Fruit fly (Drosophila melanogaster) whole organism, embryonic: ENCODE measurements around the gene Arl8.

Source experiments
- Antp ChIP-seq: fragments of 200-800 bp; sonication (Bioruptor generic); optimal IDR thresholded peaks from 3 replicates; lab custom pipeline; 2016; ENCODE audit warnings: missing biosample characterization, missing genetic modification characterization
- Bgb ChIP-seq: fragments of 200-800 bp; sonication (Bioruptor generic); IDR thresholded peaks from 2 replicates; pipeline ENCODE4 v1.3.6; 2022; ENCODE audit warnings: missing biosample characterization, missing genetic modification characterization; ENCODE audit not compliant: partially characterized antibody
- Bteb2 ChIP-seq: fragments of 200-800 bp; sonication (Bioruptor generic); optimal IDR thresholded peaks from 2 replicates; lab custom pipeline; 2016; ENCODE audit warnings: missing biosample characterization, missing genetic modification characterization
- CG10274 ChIP-seq: fragments of 200-800 bp; sonication (Bioruptor generic); optimal IDR thresholded peaks from 3 replicates; lab custom pipeline; 2017; ENCODE audit warnings: missing biosample characterization, mild to moderate bottlenecking, missing genetic modification characterization
- CG11247 ChIP-seq: fragments of 200-800 bp; sonication (Bioruptor generic); IDR thresholded peaks from 2 replicates; pipeline ENCODE4 v1.3.6; 2022; ENCODE audit warnings: missing biosample characterization, missing genetic modification characterization
- CG12236 ChIP-seq: fragments of 200-800 bp; sonication (Bioruptor generic); optimal IDR thresholded peaks from 2 replicates; lab custom pipeline; 2016; ENCODE audit warnings: missing biosample characterization, missing genetic modification characterization
- CG14014 ChIP-seq: fragments of 200-800 bp; sonication (Bioruptor generic); IDR thresholded peaks from 2 replicates; pipeline ENCODE4 v1.3.6; 2022; ENCODE audit warnings: missing biosample characterization, missing genetic modification characterization
- CG14667 ChIP-seq: fragments of 200-800 bp; sonication (Bioruptor generic); IDR thresholded peaks from 2 replicates; pipeline ENCODE4 v1.3.6; 2022; ENCODE audit warnings: missing biosample characterization, missing genetic modification characterization
- CG14710 ChIP-seq: fragments of 200-800 bp; sonication (Bioruptor generic); optimal IDR thresholded peaks from 3 replicates; lab custom pipeline; 2019; ENCODE audit warnings: missing biosample characterization, mild to moderate bottlenecking, missing genetic modification characterization, moderate library complexity
- CG14860 ChIP-seq: fragments of 200-800 bp; sonication (Bioruptor generic); IDR thresholded peaks from 3 replicates; pipeline ENCODE4 v1.3.6; 2022; ENCODE audit warnings: missing biosample characterization, missing genetic modification characterization; ENCODE audit not compliant: partially characterized antibody
- CG1529 ChIP-seq: fragments of 200-800 bp; sonication (Bioruptor generic); optimal IDR thresholded peaks from 3 replicates; lab custom pipeline; 2018; ENCODE audit warnings: missing biosample characterization, missing genetic modification characterization
- CG15479 ChIP-seq: fragments of 200-800 bp; sonication (Bioruptor generic); optimal IDR thresholded peaks from 3 replicates; lab custom pipeline; 2019; ENCODE audit warnings: missing biosample characterization, mild to moderate bottlenecking, missing genetic modification characterization, moderate library complexity
- CG1647 ChIP-seq: fragments of 200-800 bp; sonication (Bioruptor generic); optimal IDR thresholded peaks from 3 replicates; lab custom pipeline; 2016; ENCODE audit warnings: missing biosample characterization, missing genetic modification characterization
- CG16813 ChIP-seq: fragments of 200-800 bp; sonication (Bioruptor generic); IDR thresholded peaks from 3 replicates; pipeline ENCODE4 v1.3.6; 2022; ENCODE audit warnings: missing biosample characterization, missing genetic modification characterization; ENCODE audit not compliant: partially characterized antibody
- CG1792 ChIP-seq: fragments of 200-800 bp; sonication (Bioruptor generic); optimal IDR thresholded peaks from 2 replicates; lab custom pipeline; 2016; ENCODE audit warnings: missing biosample characterization, missing genetic modification characterization
- CG3281 ChIP-seq: fragments of 200-800 bp; sonication (Bioruptor generic); optimal IDR thresholded peaks from 3 replicates; lab custom pipeline; 2017; ENCODE audit warnings: missing biosample characterization, mild to moderate bottlenecking, missing genetic modification characterization
- CG7987 ChIP-seq: fragments of 200-800 bp; sonication (Bioruptor generic); optimal IDR thresholded peaks from 2 replicates; lab custom pipeline; 2018; ENCODE audit warnings: missing biosample characterization, mild to moderate bottlenecking, missing genetic modification characterization, moderate library complexity
- CG8089 ChIP-seq: fragments of 200-800 bp; sonication (Bioruptor generic); optimal IDR thresholded peaks from 3 replicates; lab custom pipeline; 2016; ENCODE audit warnings: missing biosample characterization, missing genetic modification characterization
- CG8478 ChIP-seq: fragments of >200 bp; optimal IDR thresholded peaks from 2 replicates; lab custom pipeline; 2018
- CrebB ChIP-seq: fragments of 200-800 bp; sonication (Bioruptor generic); optimal IDR thresholded peaks from 3 replicates; lab custom pipeline; 2018; ENCODE audit warnings: missing biosample characterization, mild to moderate bottlenecking, missing genetic modification characterization
- D19A ChIP-seq: fragments of 200-800 bp; optimal IDR thresholded peaks from 3 replicates; lab custom pipeline; 2019; ENCODE audit warnings: missing biosample characterization, mild to moderate bottlenecking, missing genetic modification characterization, moderate library complexity
- Dref ChIP-seq: fragments of 200-800 bp; sonication (Bioruptor generic); IDR thresholded peaks from 2 replicates; pipeline ENCODE4 v1.3.6; 2022; ENCODE audit warnings: missing biosample characterization, missing genetic modification characterization
- E2f1 ChIP-seq: fragments of 200-800 bp; sonication (Bioruptor generic); IDR thresholded peaks from 2 replicates; pipeline ENCODE4 v1.3.6; 2022; ENCODE audit warnings: missing biosample characterization, missing genetic modification characterization
- Eip74EF ChIP-seq, 2 experiments: fragments of 200-800 bp in 1 of 2; fragments of >200 bp in 1 of 2; sonication (Bioruptor generic) in 1 of 2; optimal IDR thresholded peaks; 2 replicates each; lab custom pipeline; 2017 to 2019; ENCODE audit warnings: missing biosample characterization in 2 of 2, missing genetic modification characterization in 2 of 2, mild to moderate bottlenecking in 1 of 2, moderate library complexity in 1 of 2
- HmgD ChIP-seq: fragments of 200-800 bp; sonication (Bioruptor generic); optimal IDR thresholded peaks from 3 replicates; lab custom pipeline; 2016; ENCODE audit warnings: missing biosample characterization, missing genetic modification characterization
- Hr3 ChIP-seq: fragments of 200-800 bp; sonication (Bioruptor generic); optimal IDR thresholded peaks from 3 replicates; lab custom pipeline; 2016; ENCODE audit warnings: missing biosample characterization, missing genetic modification characterization
- Jarid2 ChIP-seq: fragments of 200-800 bp; sonication (Bioruptor generic); optimal IDR thresholded peaks from 3 replicates; lab custom pipeline; 2017; ENCODE audit warnings: mild to moderate bottlenecking, missing biosample characterization, missing genetic modification reagents, missing genetic modification characterization
- Med ChIP-seq: fragments of 200-800 bp; sonication (Bioruptor generic); peaks from one replicate; lab custom pipeline; 2016; ENCODE audit warnings: missing biosample characterization, missing genetic modification characterization, mild to moderate bottlenecking, inconsistent platforms, moderate library complexity
- NC2α ChIP-seq: fragments of 200-800 bp; sonication (Bioruptor generic); optimal IDR thresholded peaks from 2 replicates; lab custom pipeline; 2016; ENCODE audit warnings: missing biosample characterization, missing genetic modification characterization
- Ptx1 ChIP-seq: fragments of 200-800 bp; sonication (Bioruptor generic); IDR thresholded peaks from 2 replicates; pipeline ENCODE4 v1.3.6; 2022; ENCODE audit warnings: missing biosample characterization, missing genetic modification characterization
- br ChIP-seq: fragments of >200 bp; optimal IDR thresholded peaks from 2 replicates; lab custom pipeline; 2017
- cg ChIP-seq: fragments of 200-800 bp; sonication (Bioruptor generic); optimal IDR thresholded peaks from 3 replicates; lab custom pipeline; 2019; ENCODE audit warnings: missing biosample characterization, mild to moderate bottlenecking, missing genetic modification characterization, moderate library complexity
- chinmo ChIP-seq: fragments of 200-800 bp; sonication (Bioruptor generic); IDR thresholded peaks from 4 replicates; pipeline ENCODE4 v1.3.6; 2022; ENCODE audit warnings: missing biosample characterization, missing genetic modification characterization; ENCODE audit not compliant: partially characterized antibody
- chm ChIP-seq: fragments of 200-800 bp; sonication (Bioruptor generic); IDR thresholded peaks from 2 replicates; pipeline ENCODE4 v1.3.6; 2022; ENCODE audit warnings: missing biosample characterization, missing genetic modification characterization
- cwo ChIP-seq: fragments of 200-800 bp; sonication (Bioruptor generic); optimal IDR thresholded peaks from 3 replicates; lab custom pipeline; 2017; ENCODE audit warnings: missing biosample characterization, missing genetic modification characterization, mild to moderate bottlenecking, moderate library complexity, missing genetic modification reagents
- dmrt11E ChIP-seq: fragments of 200-800 bp; sonication (Bioruptor generic); optimal IDR thresholded peaks from 3 replicates; lab custom pipeline; 2018; ENCODE audit warnings: missing biosample characterization, mild to moderate bottlenecking, missing genetic modification characterization, moderate library complexity
- dmrt99B ChIP-seq: fragments of 200-800 bp; sonication (Bioruptor generic); optimal IDR thresholded peaks from 2 replicates; lab custom pipeline; 2018; ENCODE audit warnings: missing biosample characterization, mild to moderate bottlenecking, missing genetic modification characterization, moderate library complexity
- eve ChIP-seq, 2 experiments: fragments of >200 bp; optimal IDR thresholded peaks; 2 replicates each; lab custom pipeline; 2017; ENCODE audit warnings: missing biosample characterization in 2 of 2, missing genetic modification characterization in 2 of 2
- grau ChIP-seq: fragments of 200-800 bp; optimal IDR thresholded peaks from 3 replicates; lab custom pipeline; 2019; ENCODE audit warnings: missing biosample characterization, mild to moderate bottlenecking, missing genetic modification characterization, moderate library complexity
- grn ChIP-seq: fragments of 200-800 bp; sonication (Bioruptor generic); optimal IDR thresholded peaks from 3 replicates; lab custom pipeline; 2017; ENCODE audit warnings: missing biosample characterization, missing genetic modification characterization
- hbn ChIP-seq: fragments of 200-800 bp; sonication (Bioruptor generic); IDR thresholded peaks from 2 replicates; pipeline ENCODE4 v1.3.6; 2022; ENCODE audit warnings: missing biosample characterization, missing genetic modification characterization; ENCODE audit not compliant: partially characterized antibody
- jing ChIP-seq: fragments of 200-800 bp; sonication (Bioruptor generic); optimal IDR thresholded peaks from 2 replicates; lab custom pipeline; 2018; ENCODE audit warnings: missing biosample characterization, mild to moderate bottlenecking, missing genetic modification characterization
- maf-S ChIP-seq: fragments of 200-800 bp; sonication (Bioruptor generic); optimal IDR thresholded peaks from 2 replicates; lab custom pipeline; 2016; ENCODE audit warnings: missing biosample characterization, missing genetic modification characterization
- mirr ChIP-seq: fragments of 200-800 bp; sonication (Bioruptor generic); optimal IDR thresholded peaks from 3 replicates; lab custom pipeline; 2018; ENCODE audit warnings: missing biosample characterization, mild to moderate bottlenecking, missing genetic modification characterization
- ro ChIP-seq: fragments of 200-800 bp; sonication (Bioruptor generic); IDR thresholded peaks from 2 replicates; pipeline ENCODE4 v1.3.6; 2022; ENCODE audit warnings: missing biosample characterization, missing genetic modification characterization
- schlank ChIP-seq: fragments of 200-800 bp; sonication (Bioruptor generic); optimal IDR thresholded peaks from 2 replicates; lab custom pipeline; 2018; ENCODE audit warnings: missing biosample characterization, mild to moderate bottlenecking, missing genetic modification characterization
- sug ChIP-seq: fragments of 200-800 bp; optimal IDR thresholded peaks from 2 replicates; lab custom pipeline; 2019; ENCODE audit warnings: missing biosample characterization, mild to moderate bottlenecking, missing genetic modification characterization, moderate library complexity
- twi ChIP-seq: fragments of 200-800 bp; optimal IDR thresholded peaks from 2 replicates; lab custom pipeline; 2019; ENCODE audit warnings: missing biosample characterization, mild to moderate bottlenecking, missing genetic modification characterization, moderate library complexity
- zen ChIP-seq: fragments of 200-800 bp; sonication (Bioruptor generic); optimal IDR thresholded peaks from 3 replicates; lab custom pipeline; 2018; ENCODE audit warnings: missing biosample characterization, mild to moderate bottlenecking, missing genetic modification characterization, moderate library complexity

The Arl8 gene

DNA sequence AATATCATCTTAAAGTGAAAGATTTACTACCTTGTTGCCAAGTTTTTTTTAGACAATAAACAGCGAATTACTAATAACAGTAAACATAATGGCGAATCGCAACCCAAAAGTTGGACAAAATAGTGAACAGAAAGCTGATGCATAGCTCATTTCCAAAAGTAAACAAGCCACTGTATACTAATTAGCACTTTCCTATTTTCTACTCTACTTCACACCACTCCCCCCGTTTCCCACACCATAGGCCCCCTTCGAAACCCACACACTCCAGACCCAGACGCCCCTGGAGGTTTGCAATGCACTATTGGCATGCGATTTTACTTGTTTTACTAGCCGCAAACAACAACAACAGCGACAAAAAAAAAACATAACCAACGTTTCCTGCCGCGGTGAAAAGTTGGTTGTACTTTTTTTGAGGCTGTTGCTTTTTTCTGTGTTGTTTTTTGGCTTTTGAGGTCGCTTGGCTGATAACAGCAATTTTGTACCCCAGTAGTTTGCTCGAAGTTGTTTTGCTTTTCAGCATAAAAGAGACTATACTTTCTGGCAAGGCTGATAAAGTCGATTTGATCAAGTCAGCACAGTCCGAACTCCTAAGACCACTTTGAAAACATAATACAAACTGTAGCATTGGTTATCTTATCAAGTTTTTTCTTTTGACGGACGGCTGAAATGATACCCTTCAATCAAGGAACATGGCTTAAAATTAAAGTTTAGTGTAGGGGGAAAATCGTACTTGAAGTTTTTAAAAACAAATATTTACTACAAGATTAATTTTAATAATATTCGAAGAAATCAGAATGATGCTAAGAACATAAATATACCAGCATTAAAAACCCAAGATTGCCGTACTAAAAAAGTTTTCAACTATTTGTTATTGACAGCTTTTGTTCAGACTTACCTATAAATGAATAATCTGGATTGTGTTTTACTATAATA is 19.2 kb upstream of the Arl8 start (continued):
- no peak for TF ChIP-seq dmrt99B (tag; lab: Kevin White, UChicago)
- no peak for TF ChIP-seq CG14860
- peak; percentile 50 for TF ChIP-seq D19A (tag; lab: Kevin White, UChicago)
- TF ChIP-seq CG14667: no peak
- TF ChIP-seq br (lab: Kevin White, UChicago): no peak
- TF ChIP-seq CG1529 (GFP tag; lab: Kevin White, UChicago): no peak
- TF ChIP-seq CG3281 (GFP tag; lab: Kevin White, UChicago): peak; percentile 17
- no peak for TF ChIP-seq CG8089 (GFP tag; lab: Kevin White, UChicago)
- no peak for TF ChIP-seq hbn (GFP tag; lab: Robert Waterston, UW)
- TF ChIP-seq CG11247 (GFP tag; lab: Robert Waterston, UW): no peak
- TF ChIP-seq grau (tag; lab: Kevin White, UChicago): no peak
- no peak for TF ChIP-seq Jarid2 (GFP tag; lab: Kevin White, UChicago)
- no peak for TF ChIP-seq CrebB (tag; lab: Kevin White, UChicago)
- no peak for TF ChIP-seq chm (GFP tag; lab: Robert Waterston, UW)
- TF ChIP-seq dmrt11E: no peak
- no peak for TF ChIP-seq Antp (GFP tag; lab: Kevin White, UChicago)
- no peak for TF ChIP-seq maf-S
- TF ChIP-seq cg (GFP tag; lab: Kevin White, UChicago): no peak
- no peak for TF ChIP-seq NC2α (GFP tag; lab: Kevin White, UChicago)
- no peak for TF ChIP-seq CG8478

DNA sequence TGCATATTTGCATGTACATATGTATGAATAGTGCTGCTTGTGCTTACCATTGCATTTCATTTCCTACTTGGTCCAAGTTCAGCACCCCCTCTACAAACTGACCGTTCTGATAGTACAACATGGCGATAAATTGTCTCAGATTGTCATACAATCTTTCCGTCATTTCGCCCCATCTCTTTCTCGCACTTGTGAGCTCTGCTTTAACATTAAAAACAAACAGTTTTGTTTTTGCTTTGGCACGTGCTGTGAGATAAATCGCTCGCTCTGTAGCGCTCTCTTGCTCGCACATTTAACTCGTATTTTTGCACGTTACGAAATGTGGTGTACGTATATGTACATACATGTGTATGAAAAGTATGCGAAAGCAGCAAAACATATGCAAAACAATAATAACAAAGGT is 17.6 kb upstream of the Arl8 start:
- TF ChIP-seq mirr (GFP tag; lab: Kevin White, UChicago) (peak; percentile 4), jing (no peak), Ptx1 (GFP tag; lab: Robert Waterston, UW) (no peak), cwo (GFP tag; lab: Kevin White, UChicago) (peak; percentile 88), twi (tag; lab: Kevin White, UChicago) (no peak), CG1647 (GFP tag; lab: Kevin White, UChicago) (no peak), CG7987 (GFP tag; lab: Kevin White, UChicago) (peak; percentile 17), CG16813 (GFP tag; lab: Robert Waterston, UW) (no peak), schlank (tag; lab: Kevin White, UChicago) (no peak), CG14014 (GFP tag; lab: Robert Waterston, UW) (no peak), Dref (GFP tag; lab: Robert Waterston, UW) (no peak), grn (GFP tag; lab: Kevin White, UChicago) (peak; percentile 25), chm (GFP tag; lab: Robert Waterston, UW) (no peak), HmgD (no peak), CG12236 (no peak), CG10274 (GFP tag; lab: Kevin White, UChicago) (no peak), sug (tag; lab: Kevin White, UChicago) (peak; percentile 7), eve (GFP tag; optimal IDR thresholded peaks at IDR 0.05; lab: Kevin White, UChicago) (peak in 1 of 2 experiments; percentile 33), E2f1 (GFP tag; lab: Robert Waterston, UW) (no peak), Eip74EF (GFP tag; optimal IDR thresholded peaks at IDR 0.05; lab: Kevin White, UChicago) (peak in 1 of 2 experiments; percentile 7), Bgb (0 out of 2 replicates have a peak, but pooled peaks have one; percentile 12), CG14710 (tag; lab: Kevin White, UChicago) (no peak), CG15479 (GFP tag; lab: Kevin White, UChicago) (peak; percentile 96), Hr3 (GFP tag; lab: Kevin White, UChicago) (no peak), chinmo (0 out of 4 replicates have a peak, but pooled peaks have one; percentile 45), CG1792 (no peak), Med (peak; percentile 63), ro (GFP tag; lab: Robert Waterston, UW) (no peak), zen (tag; lab: Kevin White, UChicago) (no peak), Bteb2 (GFP tag; lab: Kevin White, UChicago) (no peak)
